Worm (Caenorhabditis elegans) whole organism, L1 larva: ENCODE data around the gene nhr-153.

ENCODE experiments used
- C04F5.9 ChIP-seq: sonication (generic microtip); optimal IDR thresholded peaks from 2 replicates; lab custom pipeline; 2016; ENCODE audit warnings: missing genetic modification characterization, missing compliant biosample characterization
- C16A3.4 ChIP-seq: fragments of 150-350 bp; optimal IDR thresholded peaks from 2 replicates; lab custom pipeline; 2014; ENCODE audit warnings: missing biosample characterization, missing genetic modification characterization
- aly-2 ChIP-seq: fragments of 150-350 bp; optimal IDR thresholded peaks from 2 replicates; lab custom pipeline; 2014; ENCODE audit warnings: missing biosample characterization, missing genetic modification characterization
- ama-1 ChIP-seq: fragments of 150-350 bp; optimal IDR thresholded peaks from 2 replicates; lab custom pipeline; 2014
- ceh-63 ChIP-seq: fragments of 200-800 bp; sonication (Bioruptor generic); optimal IDR thresholded peaks from 2 replicates; lab custom pipeline; 2018; ENCODE audit warnings: mild to moderate bottlenecking, missing genetic modification characterization, missing compliant biosample characterization
- ceh-8 ChIP-seq: fragments of 200-800 bp; sonication (Bioruptor generic); optimal IDR thresholded peaks from 2 replicates; lab custom pipeline; 2018; ENCODE audit warnings: mild to moderate bottlenecking, missing genetic modification characterization, moderate library complexity, missing compliant biosample characterization
- dsc-1 ChIP-seq: sonication (generic microtip); optimal IDR thresholded peaks from 2 replicates; lab custom pipeline; 2016; ENCODE audit warnings: mild to moderate bottlenecking, missing genetic modification characterization, missing compliant biosample characterization
- efl-1 ChIP-seq, 4 experiments: fragments of 150-350 bp; optimal IDR thresholded peaks in 3 of 4; peaks in 1 of 4; 1 replicate in 1 of 4; 2 replicates in 3 of 4; lab custom pipeline; 2014; ENCODE audit warnings: missing biosample characterization in 2 of 4, missing genetic modification characterization in 2 of 4, missing genetic modification reagents in 2 of 4
- egl-13 ChIP-seq: sonication (generic microtip); optimal IDR thresholded peaks from 2 replicates; lab custom pipeline; 2016; ENCODE audit warnings: missing genotype, missing genetic modification reagents, missing genetic modification characterization, missing compliant biosample characterization
- elt-2 ChIP-seq: sonication (generic microtip); optimal IDR thresholded peaks from 2 replicates; lab custom pipeline; 2016; ENCODE audit warnings: missing genetic modification characterization, mild to moderate bottlenecking, inconsistent platforms, missing compliant biosample characterization, missing genetic modification reagents
- elt-3 ChIP-seq, 6 experiments: fragments of 150-350 bp in 1 of 6; sonication (generic microtip); optimal IDR thresholded peaks; 2 replicates each; lab custom pipeline; 2017 to 2018; ENCODE audit warnings: missing biosample characterization in 6 of 6, missing genetic modification characterization in 6 of 6, inconsistent platforms in 1 of 6
- fkh-4 ChIP-seq: sonication (generic microtip); optimal IDR thresholded peaks from 2 replicates; lab custom pipeline; 2016; ENCODE audit warnings: missing compliant biosample characterization, missing genetic modification characterization, borderline replicate concordance
- hpl-2 ChIP-seq: fragments of 150-350 bp; optimal IDR thresholded peaks from 2 replicates; lab custom pipeline; 2014; ENCODE audit warnings: missing biosample characterization, missing genetic modification reagents, missing genetic modification characterization
- jun-1 ChIP-seq: fragments of 150-350 bp; optimal IDR thresholded peaks from 2 replicates; lab custom pipeline; 2014; ENCODE audit warnings: missing biosample characterization, missing genetic modification reagents, missing genetic modification characterization
- lin-13 ChIP-seq: fragments of 150-350 bp; optimal IDR thresholded peaks from 2 replicates; lab custom pipeline; 2014; ENCODE audit warnings: missing biosample characterization, missing genetic modification reagents, missing genetic modification characterization
- lin-14 ChIP-seq: fragments of 200-800 bp; sonication (Bioruptor generic); optimal IDR thresholded peaks from 2 replicates; lab custom pipeline; 2018; ENCODE audit warnings: mild to moderate bottlenecking, missing genetic modification characterization, moderate library complexity, missing compliant biosample characterization
- lir-3 ChIP-seq: sonication (generic microtip); optimal IDR thresholded peaks from 2 replicates; lab custom pipeline; 2016; ENCODE audit warnings: mild to moderate bottlenecking, missing genetic modification characterization, moderate library complexity, missing compliant biosample characterization; ENCODE audit not compliant: poor library complexity
- lsy-2 ChIP-seq, 2 experiments: fragments of 150-350 bp; optimal IDR thresholded peaks; 2 replicates each; lab custom pipeline; 2014; ENCODE audit warnings: missing biosample characterization in 2 of 2, missing genetic modification characterization in 2 of 2
- mdl-1 ChIP-seq, 2 experiments: fragments of 150-350 bp; optimal IDR thresholded peaks; 2 replicates each; lab custom pipeline; 2014 to 2017; ENCODE audit warnings: missing biosample characterization in 2 of 2, missing genetic modification characterization in 2 of 2, inconsistent platforms in 1 of 2
- nhr-237 ChIP-seq: fragments of 150-350 bp; optimal IDR thresholded peaks from 2 replicates; lab custom pipeline; 2014; ENCODE audit warnings: missing biosample characterization, missing genetic modification characterization
- nhr-47 ChIP-seq: sonication (generic microtip); optimal IDR thresholded peaks from 2 replicates; lab custom pipeline; 2016; ENCODE audit warnings: mild to moderate bottlenecking, missing genetic modification characterization, moderate library complexity, missing compliant biosample characterization
- nhr-71 ChIP-seq: sonication (generic microtip); optimal IDR thresholded peaks from 2 replicates; lab custom pipeline; 2016; ENCODE audit warnings: mild to moderate bottlenecking, missing genetic modification characterization, moderate library complexity, missing compliant biosample characterization
- nhr-84 ChIP-seq: sonication (generic microtip); optimal IDR thresholded peaks from 2 replicates; lab custom pipeline; 2017; ENCODE audit warnings: missing biosample characterization, missing genetic modification characterization
- nhr-85 ChIP-seq: sonication (generic microtip); peaks from one replicate; lab custom pipeline; 2016; ENCODE audit warnings: missing genetic modification characterization, inconsistent platforms, missing compliant biosample characterization
- pag-3 ChIP-seq: sonication (generic microtip); optimal IDR thresholded peaks from 2 replicates; lab custom pipeline; 2017; ENCODE audit warnings: missing genetic modification characterization, mild to moderate bottlenecking, missing compliant biosample characterization, antibody characterized with exemption, borderline replicate concordance; ENCODE audit not compliant: insufficient read depth
- pqm-1 ChIP-seq: sonication (generic microtip); optimal IDR thresholded peaks from 3 replicates; lab custom pipeline; 2017; ENCODE audit warnings: missing biosample characterization, missing genetic modification characterization
- snpc-4 ChIP-seq: fragments of 150-350 bp; optimal IDR thresholded peaks from 2 replicates; lab custom pipeline; 2014; ENCODE audit warnings: missing biosample characterization, missing genetic modification characterization
- swsn-7 ChIP-seq: sonication (generic microtip); optimal IDR thresholded peaks from 2 replicates; lab custom pipeline; 2016; ENCODE audit warnings: missing genetic modification characterization, missing compliant biosample characterization
- tbx-2 ChIP-seq: sonication (generic microtip); optimal IDR thresholded peaks from 2 replicates; lab custom pipeline; 2016; ENCODE audit warnings: missing genetic modification characterization, missing compliant biosample characterization
- tlp-1 ChIP-seq: fragments of 150-350 bp; optimal IDR thresholded peaks from 2 replicates; lab custom pipeline; 2014; ENCODE audit warnings: missing biosample characterization, missing genetic modification characterization
- unc-86 ChIP-seq: sonication (generic microtip); optimal IDR thresholded peaks from 2 replicates; lab custom pipeline; 2016; ENCODE audit warnings: missing genetic modification characterization, missing compliant biosample characterization
- zip-4 ChIP-seq: fragments of 200-800 bp; sonication (Bioruptor generic); optimal IDR thresholded peaks from 2 replicates; lab custom pipeline; 2018; ENCODE audit warnings: mild to moderate bottlenecking, missing genetic modification characterization, moderate library complexity, missing compliant biosample characterization
- ztf-11 ChIP-seq, 2 experiments: sonication (generic microtip); optimal IDR thresholded peaks; 2 replicates each; lab custom pipeline; 2016 to 2017; ENCODE audit warnings: missing genetic modification characterization in 2 of 2, missing biosample characterization in 1 of 2, missing compliant biosample characterization in 1 of 2

nhr-153 gene

DNA sequence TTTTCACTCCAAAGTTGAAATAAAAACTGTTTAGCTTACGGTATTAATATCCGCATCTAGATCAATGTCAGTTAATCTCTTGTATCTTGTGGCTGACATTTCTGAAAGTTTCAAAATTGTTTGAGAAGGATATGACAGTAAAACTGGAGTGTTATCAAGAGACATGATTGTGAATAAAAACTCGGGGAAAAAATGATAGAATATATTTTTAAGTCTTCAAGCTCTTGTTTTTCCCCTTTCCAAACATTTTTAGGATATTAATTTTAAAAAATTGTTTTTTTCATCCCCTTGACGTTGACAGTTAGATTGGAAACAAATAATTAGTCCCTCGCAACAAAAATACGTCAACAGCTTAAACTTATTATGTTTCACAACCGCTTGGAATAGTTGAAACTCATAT, 29.1 kb upstream of the nhr-153 start, which contains the start of gene R07B7.6:
TSS of gene R07B7.6 (minus strand) at position 101 of the 400 bp plus-strand sequence.
- TF ChIP-seq nhr-237 (tag; lab: Kevin White, UChicago), result no peak
- TF ChIP-seq hpl-2 (GFP tag; lab: Kevin White, UChicago), result no peak
- no peak for TF ChIP-seq tbx-2 (tag; lab: Kevin White, UChicago)
- no peak for TF ChIP-seq jun-1 (tag; lab: Kevin White, UChicago)

DNA sequence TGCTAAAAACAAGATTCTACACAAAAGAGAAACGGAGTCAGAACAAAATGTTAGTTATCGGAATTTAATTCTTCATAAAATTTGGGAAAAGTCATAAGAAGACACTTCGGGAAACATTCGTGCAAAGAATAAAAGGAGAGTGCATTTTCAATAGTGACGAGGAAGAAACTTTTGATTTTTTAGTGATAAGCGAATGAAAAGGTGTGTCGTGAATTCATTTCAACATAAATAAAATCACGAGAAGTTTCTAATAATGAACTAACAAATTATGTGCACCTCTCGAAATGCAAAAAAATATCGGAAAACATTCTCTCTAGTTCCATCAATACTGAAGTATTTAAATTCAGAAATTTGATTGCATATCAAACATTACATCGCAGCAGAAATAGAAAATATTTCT, 28.0 kb upstream of the nhr-153 start:
- peak; percentile 29 for TF ChIP-seq elt-2 (tag; lab: Kevin White, UChicago)
- TF ChIP-seq efl-1 (optimal IDR thresholded peaks at IDR 0.05; lab: Kevin White, UChicago), result no peak
- peak in 1 of 2 experiments; percentile 45 for TF ChIP-seq efl-1 (GFP tag; optimal IDR thresholded peaks at IDR 0.05 in 1 of 2; lab: Kevin White, UChicago)
- no peak for TF ChIP-seq nhr-47 (tag; lab: Kevin White, UChicago)

DNA sequence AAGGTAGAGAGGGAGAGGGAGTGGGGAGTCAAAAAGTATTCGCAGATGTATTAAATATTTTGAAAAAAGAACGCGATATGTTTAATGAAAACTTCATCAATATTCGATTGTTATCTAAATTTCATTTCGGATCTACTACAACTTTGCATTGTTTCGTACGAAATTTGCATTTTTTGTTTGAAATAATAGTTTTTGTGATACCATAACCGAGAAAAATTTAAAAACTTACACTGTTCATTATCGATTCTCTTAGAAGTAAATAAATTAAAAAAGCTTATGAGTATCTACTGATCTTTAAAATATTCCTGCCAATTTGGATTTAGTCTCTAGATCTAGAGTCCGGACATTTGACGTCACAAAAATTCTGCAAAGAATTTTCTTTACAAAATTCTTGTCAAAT, 23.7 kb upstream of the nhr-153 start, which contains the start of gene R07B7.9:
TSS of gene R07B7.9 (minus strand) at position 101 of the 400 bp plus-strand sequence.
- TF ChIP-seq elt-2 (tag; lab: Kevin White, UChicago), result no peak
- no peak for TF ChIP-seq nhr-47 (tag; lab: Kevin White, UChicago)
- no peak for TF ChIP-seq ceh-63 (GFP tag; lab: Kevin White, UChicago)
- TF ChIP-seq nhr-71 (tag; lab: Kevin White, UChicago), result no peak
- no peak for TF ChIP-seq ceh-8 (GFP tag; lab: Kevin White, UChicago)
- no peak for TF ChIP-seq ztf-11 (tag; optimal IDR thresholded peaks at IDR 0.05; lab: Kevin White, UChicago)
- TF ChIP-seq nhr-84 (tag; lab: Kevin White, UChicago), result no peak
- TF ChIP-seq ama-1 (lab: Kevin White, UChicago), result no peak
- TF ChIP-seq tlp-1 (tag; lab: Kevin White, UChicago), result no peak
- TF ChIP-seq lin-13 (GFP tag; lab: Kevin White, UChicago), result no peak
- no peak for TF ChIP-seq snpc-4 (tag; lab: Kevin White, UChicago)
- no peak for TF ChIP-seq zip-4 (GFP tag; lab: Kevin White, UChicago)

DNA sequence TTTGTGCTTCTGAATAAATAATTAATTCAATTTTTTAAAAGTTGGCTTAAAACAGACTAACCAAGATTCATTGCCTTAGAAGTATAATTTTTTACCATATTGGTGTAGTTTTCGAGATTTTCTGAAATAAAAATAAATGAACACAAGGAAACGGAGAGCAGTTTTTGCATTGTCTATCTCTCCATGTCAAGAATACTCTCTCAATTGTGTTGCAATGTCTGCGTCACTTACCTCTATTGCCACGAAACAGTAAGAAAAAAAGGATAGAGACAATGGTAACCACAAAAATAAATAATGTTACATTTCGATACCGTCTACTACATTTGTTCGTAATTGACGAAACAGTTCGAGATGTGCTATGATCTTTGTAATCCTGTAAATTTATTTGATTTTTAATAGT, 21.1 kb upstream of the nhr-153 start, which contains the start of gene R07B7.10:
TSS of gene R07B7.10 (plus strand) at position 285 of the 400 bp plus-strand sequence.
- TF ChIP-seq lin-14 (GFP tag; lab: Kevin White, UChicago) (peak; percentile 7), fkh-4 (tag; lab: Kevin White, UChicago) (no peak), efl-1 (optimal IDR thresholded peaks at IDR 0.05; lab: Kevin White, UChicago) (peak; percentile 22 to 52), efl-1 (GFP tag; optimal IDR thresholded peaks at IDR 0.05 in 1 of 2; lab: Kevin White, UChicago) (peak in 1 of 2 experiments; percentile 50)

DNA sequence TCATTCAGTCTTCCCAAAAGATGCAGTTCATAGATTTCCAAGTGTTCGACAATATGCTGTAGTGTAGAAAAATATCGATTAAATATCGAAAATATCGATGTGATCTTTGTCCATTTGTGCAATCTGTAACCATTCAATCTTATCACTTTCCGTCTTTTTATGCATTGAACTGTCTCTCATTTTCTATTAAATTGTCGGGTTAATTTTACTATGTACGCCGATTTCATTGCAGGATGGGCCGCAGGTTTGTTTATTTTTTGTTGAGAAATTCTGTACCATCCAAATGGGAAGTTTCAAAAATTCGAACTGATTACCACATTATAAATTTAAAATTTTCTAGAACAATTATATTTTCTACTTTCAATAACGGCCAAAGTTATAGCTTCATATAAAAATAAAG, 19.8 kb upstream of the nhr-153 start, which contains the start of gene R07B7.8:
TSS of gene R07B7.8 (minus strand) at position 101 of the 400 bp plus-strand sequence.
- TF ChIP-seq egl-13 (tag; lab: Kevin White, UChicago) (no peak), swsn-7 (tag; lab: Kevin White, UChicago) (no peak), elt-2 (tag; lab: Kevin White, UChicago) (peak; percentile 8), nhr-85 (no peak), pqm-1 (tag; lab: Kevin White, UChicago) (no peak), C04F5.9 (tag; lab: Kevin White, UChicago) (no peak)
- TF ChIP-seq, all 84 proteins: peak for 1

DNA sequence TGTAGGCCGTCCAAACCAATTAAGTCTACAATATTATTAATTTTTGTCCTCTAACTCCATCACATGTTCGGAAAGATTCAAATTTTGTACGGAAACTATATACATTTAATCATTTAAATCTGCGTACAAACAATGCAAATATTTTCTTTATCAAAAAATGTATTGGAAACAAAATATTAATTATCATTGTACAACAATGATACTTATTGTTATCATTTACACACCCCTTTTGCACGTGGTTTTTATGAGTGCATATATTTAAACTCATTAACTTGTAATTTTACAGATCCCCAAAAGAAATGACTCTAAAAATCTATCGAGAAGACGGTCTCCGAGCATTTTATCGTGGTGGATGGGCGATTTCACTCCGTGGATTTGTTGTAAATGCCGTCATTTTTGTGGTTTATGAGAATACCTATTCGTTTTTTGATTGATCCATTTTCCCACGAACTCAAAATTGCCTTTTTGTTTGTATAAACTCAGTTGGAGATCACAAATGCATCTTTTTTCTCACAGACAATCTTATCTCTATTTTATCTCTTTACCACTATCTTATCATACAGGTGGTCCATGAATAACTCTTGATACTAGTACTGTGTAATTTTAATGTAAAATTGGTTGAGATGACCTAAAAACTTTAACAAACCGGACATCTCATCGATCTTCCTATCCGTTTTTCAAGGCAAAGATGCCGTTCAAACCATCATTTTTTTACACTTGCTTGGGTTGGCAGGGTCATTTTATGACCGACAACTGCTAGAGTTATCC, 18.0 kb upstream of the nhr-153 start:
- TF ChIP-seq elt-3 (tag; optimal IDR thresholded peaks at IDR 0.05; lab: Kevin White, UChicago) (peak; percentile 75 to 98 (median 94)), pag-3 (tag; lab: Kevin White, UChicago) (no peak), unc-86 (no peak), nhr-85 (peak; percentile 6), lin-14 (GFP tag; lab: Kevin White, UChicago) (peak; percentile 3), lir-3 (no peak), mdl-1 (tag; optimal IDR thresholded peaks at IDR 0.05; lab: Kevin White, UChicago) (no peak), ztf-11 (tag; optimal IDR thresholded peaks at IDR 0.05; lab: Kevin White, UChicago) (no peak), elt-2 (tag; lab: Kevin White, UChicago) (peak; percentile 63), dsc-1 (tag; lab: Kevin White, UChicago) (no peak), aly-2 (tag; lab: Kevin White, UChicago) (no peak), lsy-2 (tag; optimal IDR thresholded peaks at IDR 0.05; lab: Kevin White, UChicago) (no peak), C16A3.4 (tag; lab: Kevin White, UChicago) (no peak)
- TF ChIP-seq, all 84 proteins: peak for 4
